Worm (Caenorhabditis elegans) whole organism, midembryonic: ENCODE results near the gene Y53C12A.8.
"Not testable (repeated sequence)": the region's sequence is repeated elsewhere in the genome, so short reads cannot be mapped to it uniquely, and the experiment has no call there.

Experiments used
- T22C8.4 ChIP-seq: fragments of 200-800 bp; sonication (Bioruptor generic); IDR thresholded peaks from 2 replicates; pipeline ENCODE4 v1.3.6; 2022; ENCODE audit warnings: missing genetic modification characterization, missing compliant biosample characterization
- cog-1 ChIP-seq: sonication (generic microtip); optimal IDR thresholded peaks from 2 replicates; lab custom pipeline; 2016; ENCODE audit warnings: missing genetic modification characterization, missing compliant biosample characterization
- flt-1 ChIP-seq: fragments of 200-800 bp; sonication (Bioruptor generic); IDR thresholded peaks from 2 replicates; pipeline ENCODE4 v1.3.6; 2022; ENCODE audit warnings: missing genetic modification characterization, missing compliant biosample characterization
- klf-2 ChIP-seq: fragments of 200-800 bp; sonication (Bioruptor generic); conservative IDR thresholded peaks from 2 replicates; pipeline ENCODE4 v1.3.6; 2022; ENCODE audit warnings: missing genetic modification reagents, missing genetic modification characterization, missing compliant biosample characterization
- med-1 ChIP-seq: sonication (generic microtip); optimal IDR thresholded peaks from 2 replicates; lab custom pipeline; 2017; ENCODE audit warnings: missing genetic modification characterization, mild to moderate bottlenecking, missing compliant biosample characterization, antibody characterized with exemption, missing genetic modification reagents; ENCODE audit not compliant: insufficient read depth
- ref-1 ChIP-seq: fragments of 200-800 bp; sonication (Bioruptor generic); conservative IDR thresholded peaks from 2 replicates; pipeline ENCODE4 v1.3.6; 2022; ENCODE audit warnings: missing genetic modification reagents, missing genetic modification characterization, missing compliant biosample characterization
- tab-1 ChIP-seq: fragments of 200-800 bp; sonication (Bioruptor generic); IDR thresholded peaks from 2 replicates; pipeline ENCODE4 v1.3.6; 2022; ENCODE audit warnings: missing genetic modification characterization, missing compliant biosample characterization
- ztf-23 ChIP-seq: fragments of 200-800 bp; sonication (Bioruptor generic); IDR thresholded peaks from 2 replicates; pipeline ENCODE4 v1.3.6; 2022; ENCODE audit warnings: missing genetic modification reagents, missing genetic modification characterization, missing compliant biosample characterization
- ztf-29 ChIP-seq: fragments of 200-800 bp; sonication (Bioruptor generic); IDR thresholded peaks from 2 replicates; pipeline ENCODE4 v1.3.6; 2022; ENCODE audit warnings: missing genetic modification reagents, missing genetic modification characterization, missing compliant biosample characterization

The Y53C12A.8 gene

DNA sequence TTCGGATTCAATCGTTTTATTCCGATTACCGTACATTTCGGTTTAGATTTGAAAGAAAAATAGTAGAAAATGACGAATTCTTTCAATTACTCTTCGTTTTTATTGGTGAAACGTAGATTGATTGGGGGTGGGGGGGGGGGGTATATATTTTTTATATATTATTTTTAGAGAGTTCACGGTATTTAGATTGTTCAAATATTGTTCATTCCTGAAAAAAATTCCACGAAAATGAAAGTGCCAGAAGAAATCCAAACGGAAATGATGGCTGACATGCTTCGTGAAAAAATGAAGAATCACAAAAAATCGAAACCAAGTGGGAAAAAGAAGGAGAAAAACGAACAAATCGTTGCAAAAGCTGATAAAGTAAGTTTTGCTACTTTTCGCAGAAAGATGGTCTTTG, at the start of gene Y53C12A.8, which contains the start of gene Y53C12A.7:
Gene Y53C12A.8 (minus strand): TSS at position 101 of the 400 bp plus-strand sequence.
Gene Y53C12A.7 (plus strand): TSS at position 181 of the 400 bp plus-strand sequence.
- TF ChIP-seq tab-1 (GFP tag; lab: Robert Waterston, UW) (no peak), ztf-29 (GFP tag; lab: Robert Waterston, UW) (no peak), med-1 (GFP tag; lab: Kevin White, UChicago) (no peak), flt-1 (GFP tag; lab: Robert Waterston, UW) (no peak), klf-2 (no peak), cog-1 (tag; lab: Kevin White, UChicago) (no peak), ref-1 (no peak)

DNA sequence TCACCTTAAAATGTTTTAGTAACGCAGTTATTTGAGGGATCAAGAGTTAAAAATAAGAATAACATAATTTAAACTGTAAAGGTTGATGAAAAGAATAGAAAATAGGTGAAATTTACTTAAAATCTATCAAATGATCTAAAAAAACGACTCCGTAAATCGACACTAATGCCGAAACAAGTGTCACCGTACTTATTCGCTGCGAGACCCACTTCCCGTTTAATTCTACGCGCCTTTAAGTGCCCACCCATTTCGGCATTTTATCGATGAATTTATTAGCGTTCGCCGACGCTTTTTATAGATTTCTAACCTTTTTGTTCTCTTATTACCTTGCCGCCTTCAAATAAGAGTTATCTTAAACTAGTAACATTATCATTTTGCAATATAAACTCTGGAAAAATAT, 45.8 kb upstream of the Y53C12A.8 start, which contains the start of the genes Y53C12B.1 and nos-3:
Gene Y53C12B.1 (minus strand): TSS at position 10 of the 400 bp plus-strand sequence.
Gene nos-3 (plus strand): TSS at position 248 of the 400 bp plus-strand sequence.
- TF ChIP-seq klf-2 (no peak), cog-1 (tag; lab: Kevin White, UChicago) (peak; percentile 83), ref-1 (no peak), flt-1 (GFP tag; lab: Robert Waterston, UW) (0 out of 2 replicates have a peak, but pooled peaks have one; percentile 11)

DNA sequence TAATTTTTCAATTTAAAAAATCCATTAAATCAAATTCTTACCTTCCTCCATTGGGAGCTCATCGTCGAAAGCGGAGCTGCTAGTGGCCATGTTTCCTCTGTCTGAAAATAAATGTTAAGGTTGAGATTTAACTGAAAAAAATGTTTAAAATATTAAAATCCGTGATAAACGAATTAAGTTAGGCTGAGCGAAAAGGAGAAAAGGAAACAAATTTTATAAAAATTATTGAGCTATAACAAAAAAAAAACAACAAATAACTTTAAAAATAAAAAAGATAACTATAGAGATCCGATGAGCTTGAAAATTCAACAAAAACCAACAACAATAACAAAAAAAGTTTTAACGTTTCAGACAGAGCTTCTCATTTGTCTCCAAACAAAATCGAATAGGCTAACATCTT, 42.5 kb upstream of the Y53C12A.8 start, which contains the start of gene pno-1:
Gene pno-1 (minus strand): TSS at position 101 of the 400 bp plus-strand sequence.
- no peak for TF ChIP-seq T22C8.4 (GFP tag; lab: Robert Waterston, UW)

DNA sequence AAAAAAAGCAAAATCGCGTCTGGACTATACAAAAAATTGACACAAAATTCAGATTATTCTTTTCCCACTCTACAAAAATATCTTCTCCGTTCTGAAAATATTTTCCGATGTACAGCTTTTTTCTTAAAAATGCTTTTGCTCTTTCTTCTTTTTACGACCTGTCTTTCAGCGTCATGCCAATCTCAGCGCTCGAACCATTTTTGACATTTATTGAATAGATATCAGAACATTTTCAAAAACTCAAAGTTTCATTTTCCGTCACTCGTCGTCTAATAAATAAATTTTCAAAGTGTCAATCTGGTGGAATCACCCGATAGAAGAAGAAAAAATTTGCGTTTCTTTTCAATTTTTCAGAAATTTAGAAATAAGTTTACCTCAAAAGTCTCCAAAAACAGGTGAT, 41.1 kb upstream of the Y53C12A.8 start:
- TF ChIP-seq med-1 (GFP tag; lab: Kevin White, UChicago), result no peak
- TF ChIP-seq tab-1 (GFP tag; lab: Robert Waterston, UW), result no peak
- TF ChIP-seq ztf-29 (GFP tag; lab: Robert Waterston, UW), result no peak
- no peak for TF ChIP-seq klf-2
- no peak for TF ChIP-seq ref-1
- no peak for TF ChIP-seq ztf-23

DNA sequence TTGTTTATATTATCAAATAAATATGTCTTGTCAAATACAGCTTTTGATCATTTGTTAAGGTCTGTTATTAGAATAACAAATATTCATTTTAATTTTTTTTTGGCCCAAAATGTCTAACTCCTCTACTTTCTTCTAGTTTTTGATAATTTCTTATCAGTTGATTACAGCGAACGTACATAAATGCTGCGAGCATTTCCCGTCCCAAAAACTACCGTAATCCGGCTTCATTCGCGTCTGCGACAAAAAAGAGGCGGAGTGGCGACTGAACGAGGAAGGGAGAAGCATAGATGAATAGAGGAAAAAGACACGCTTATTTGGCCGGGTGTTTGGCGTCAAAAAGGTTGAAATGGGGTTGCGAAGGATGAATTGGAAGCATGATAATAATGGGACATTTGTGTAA, 40.3 kb upstream of the Y53C12A.8 start:
- no peak for TF ChIP-seq klf-2
- TF ChIP-seq med-1 (GFP tag; lab: Kevin White, UChicago), result no peak
- no peak for TF ChIP-seq tab-1 (GFP tag; lab: Robert Waterston, UW)
- TF ChIP-seq ztf-29 (GFP tag; lab: Robert Waterston, UW), result no peak
- TF ChIP-seq cog-1 (tag; lab: Kevin White, UChicago), result no peak
- TF ChIP-seq T22C8.4 (GFP tag; lab: Robert Waterston, UW), result no peak
- TF ChIP-seq ztf-23, result no peak
- no peak for TF ChIP-seq ref-1

DNA sequence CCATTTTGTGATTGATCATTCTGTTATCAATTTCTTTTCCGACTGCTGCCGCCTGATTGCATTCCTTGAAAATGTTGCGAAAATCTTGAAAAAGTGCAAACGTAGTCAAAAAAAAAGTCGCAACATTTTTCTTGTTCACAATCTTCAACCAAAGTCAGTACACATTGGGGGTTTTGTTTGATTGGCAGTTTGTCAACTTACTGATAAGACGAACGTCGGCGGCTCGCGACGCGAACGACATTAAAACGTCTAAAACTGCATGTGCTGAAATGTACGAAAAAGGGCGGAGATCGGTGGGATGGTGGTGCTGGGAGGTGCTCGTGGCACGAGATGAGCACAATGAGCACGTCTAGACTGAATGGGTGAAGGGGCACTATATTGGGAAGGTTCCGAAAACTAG, 38.6 kb upstream of the Y53C12A.8 start:
- no peak for TF ChIP-seq ztf-29 (GFP tag; lab: Robert Waterston, UW)
- no peak for TF ChIP-seq ztf-23
- no peak for TF ChIP-seq flt-1 (GFP tag; lab: Robert Waterston, UW)
- no peak for TF ChIP-seq klf-2
- TF ChIP-seq tab-1 (GFP tag; lab: Robert Waterston, UW), result no peak

DNA sequence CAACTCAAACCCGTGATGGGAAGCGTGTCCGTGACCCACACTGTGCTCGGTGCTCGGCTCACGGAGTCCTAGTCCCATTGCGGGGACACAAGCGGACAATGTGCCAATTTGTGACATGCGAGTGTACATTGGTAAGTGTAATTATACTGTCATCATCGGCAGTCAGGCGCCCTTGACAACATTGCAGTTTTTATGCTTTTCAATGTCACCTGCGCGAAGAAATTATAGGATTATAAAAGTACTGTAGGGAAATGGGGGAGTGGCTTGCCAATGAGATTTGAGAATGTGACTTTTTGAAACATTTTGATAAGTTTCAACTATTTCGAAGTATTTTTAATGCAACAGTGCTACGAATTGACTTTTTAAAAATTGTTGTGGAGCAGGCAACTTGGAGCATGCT, 35.5 kb upstream of the Y53C12A.8 start:
- TF ChIP-seq klf-2 (no peak), tab-1 (GFP tag; lab: Robert Waterston, UW) (no peak), ref-1 (no peak), T22C8.4 (GFP tag; lab: Robert Waterston, UW) (no peak), med-1 (GFP tag; lab: Kevin White, UChicago) (no peak), ztf-29 (GFP tag; lab: Robert Waterston, UW) (no peak), ztf-23 (no peak), flt-1 (GFP tag; lab: Robert Waterston, UW) (no peak), cog-1 (tag; lab: Kevin White, UChicago) (no peak)

DNA sequence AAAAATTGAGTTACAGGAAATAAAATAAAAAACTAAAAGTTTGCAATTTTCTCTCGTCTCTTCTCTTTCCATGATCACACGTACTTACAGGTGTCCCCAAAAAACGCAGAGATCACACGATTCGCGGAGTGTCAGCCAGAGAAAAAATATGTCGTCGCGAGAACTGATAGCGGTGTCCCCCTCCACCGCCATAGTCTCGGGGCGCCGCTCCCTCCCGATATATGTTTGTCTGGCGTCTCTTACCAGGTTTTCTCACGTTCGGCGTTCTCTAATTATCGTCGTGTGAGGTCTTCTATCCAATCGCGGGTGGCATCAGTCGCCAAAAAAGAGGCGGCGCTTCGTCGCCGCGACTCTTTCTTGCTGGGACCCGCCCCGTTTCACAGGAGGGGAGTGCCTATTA, 31.5 kb upstream of the Y53C12A.8 start, which contains the start of gene mab-3:
Gene mab-3 (plus strand): TSS at position 328 of the 400 bp plus-strand sequence.
- TF ChIP-seq flt-1, tab-1, T22C8.4 (GFP tag; lab: Robert Waterston, UW): not testable (repeated sequence)

DNA sequence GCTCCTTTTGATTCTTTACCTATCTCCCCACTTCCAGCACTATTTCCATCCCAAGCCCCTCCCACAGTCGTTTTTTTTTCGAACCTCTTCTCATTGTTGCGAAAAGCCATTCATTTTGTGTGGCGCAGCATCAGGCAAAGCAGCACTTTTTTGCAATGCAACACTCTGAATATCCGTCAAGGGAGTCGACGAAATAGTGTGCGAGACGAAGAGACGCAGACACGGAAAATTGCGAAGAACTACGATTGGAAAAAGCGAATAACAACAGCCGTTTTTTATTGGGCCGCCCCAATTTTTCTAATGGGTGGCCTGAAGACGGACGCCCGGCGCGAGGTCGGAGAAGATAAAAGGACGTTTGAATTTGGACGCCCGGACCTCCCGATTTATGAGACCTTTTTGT, 29.6 kb upstream of the Y53C12A.8 start:
- TF ChIP-seq med-1 (GFP tag; lab: Kevin White, UChicago), result no peak
- no peak for TF ChIP-seq T22C8.4 (GFP tag; lab: Robert Waterston, UW)
- TF ChIP-seq ref-1, result no peak
- TF ChIP-seq ztf-23, result no peak
- no peak for TF ChIP-seq klf-2
- TF ChIP-seq flt-1 (GFP tag; lab: Robert Waterston, UW), result no peak
- TF ChIP-seq ztf-29 (GFP tag; lab: Robert Waterston, UW), result no peak
- no peak for TF ChIP-seq tab-1 (GFP tag; lab: Robert Waterston, UW)
- TF ChIP-seq cog-1 (tag; lab: Kevin White, UChicago), result no peak

DNA sequence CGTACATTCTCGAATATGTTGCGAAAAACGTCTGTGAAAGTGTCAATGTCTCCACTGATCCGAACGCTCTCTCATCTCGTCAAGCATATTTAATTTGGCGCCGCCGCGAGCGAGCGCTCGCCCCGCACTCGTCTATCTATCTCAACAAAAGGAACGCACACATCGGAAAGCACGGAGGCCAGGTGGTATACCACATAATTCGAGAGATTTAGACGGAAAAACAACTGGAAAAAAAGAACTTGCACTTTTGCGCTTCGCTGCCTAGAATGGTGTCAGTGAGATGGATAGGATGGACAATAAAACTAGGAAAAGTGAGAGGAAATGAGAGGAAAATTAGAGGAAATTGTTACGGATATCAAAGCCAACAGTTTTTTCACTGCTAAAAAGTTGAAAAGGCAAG, 28.9 kb upstream of the Y53C12A.8 start:
- TF ChIP-seq flt-1 (GFP tag; lab: Robert Waterston, UW) (no peak), klf-2 (no peak), med-1 (GFP tag; lab: Kevin White, UChicago) (no peak), ztf-23 (no peak), ref-1 (no peak), cog-1 (tag; lab: Kevin White, UChicago) (no peak), T22C8.4 (GFP tag; lab: Robert Waterston, UW) (no peak), tab-1 (GFP tag; lab: Robert Waterston, UW) (no peak), ztf-29 (GFP tag; lab: Robert Waterston, UW) (no peak)

DNA sequence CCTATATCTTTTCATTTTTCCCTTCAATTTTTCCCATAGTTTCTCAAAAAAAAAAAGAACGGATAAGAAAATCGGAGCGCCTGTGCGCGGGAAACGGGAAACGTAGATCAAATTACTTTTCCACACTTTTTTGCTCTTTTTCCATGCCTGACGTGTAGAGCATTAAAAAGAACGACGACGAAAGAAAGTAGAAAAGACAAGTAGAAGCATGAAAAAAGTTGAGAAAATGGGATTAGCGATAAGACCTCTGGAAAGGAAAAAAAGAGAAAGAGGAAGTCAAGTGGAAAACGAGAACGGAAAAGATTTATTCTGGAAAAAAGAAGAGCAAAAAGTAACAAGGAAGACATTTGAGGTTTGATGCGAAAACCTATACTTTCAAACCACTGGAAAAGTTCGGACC, 28.2 kb upstream of the Y53C12A.8 start:
- TF ChIP-seq ref-1 (no peak), klf-2 (no peak), tab-1 (GFP tag; lab: Robert Waterston, UW) (no peak), ztf-29 (GFP tag; lab: Robert Waterston, UW) (no peak), med-1 (GFP tag; lab: Kevin White, UChicago) (no peak), ztf-23 (no peak), cog-1 (tag; lab: Kevin White, UChicago) (no peak), T22C8.4 (GFP tag; lab: Robert Waterston, UW) (no peak), flt-1 (GFP tag; lab: Robert Waterston, UW) (no peak)
